Fruit fly (Drosophila melanogaster) whole organism, embryonic: ENCODE measurements around the gene shv.

ENCODE experiments used
- Aef1 ChIP-seq: fragments of 200-800 bp; sonication (Bioruptor generic); IDR thresholded peaks from 3 replicates; pipeline ENCODE4 v1.3.6; 2022; ENCODE audit warnings: missing biosample characterization, missing genetic modification characterization
- Awh ChIP-seq: fragments of 200-800 bp; sonication (Bioruptor generic); IDR thresholded peaks from 2 replicates; pipeline ENCODE4, ENCODE4 v1.3.6; 2022; ENCODE audit warnings: missing biosample characterization, missing genetic modification characterization
- BEAF-32 ChIP-seq: fragments of 200-800 bp; sonication (Bioruptor generic); optimal IDR thresholded peaks from 3 replicates; lab custom pipeline; 2017; ENCODE audit warnings: missing biosample characterization, missing genetic modification characterization, mild to moderate bottlenecking, moderate library complexity, missing genetic modification reagents
- Bgb ChIP-seq: fragments of 200-800 bp; sonication (Bioruptor generic); IDR thresholded peaks from 2 replicates; pipeline ENCODE4 v1.3.6; 2022; ENCODE audit warnings: missing biosample characterization, missing genetic modification characterization; ENCODE audit not compliant: partially characterized antibody
- C15 ChIP-seq: fragments of 200-800 bp; sonication (Bioruptor generic); IDR thresholded peaks from 3 replicates; pipeline ENCODE4 v1.3.6; 2022; ENCODE audit warnings: missing biosample characterization, missing genetic modification characterization
- CG1024 ChIP-seq: fragments of 200-800 bp; sonication (Bioruptor generic); IDR thresholded peaks from 2 replicates; pipeline ENCODE4 v1.3.6; 2022; ENCODE audit warnings: missing biosample characterization, missing genetic modification characterization
- CG11085 ChIP-seq: fragments of 200-800 bp; sonication (Bioruptor generic); IDR thresholded peaks from 2 replicates; pipeline ENCODE4 v1.3.6; 2022; ENCODE audit warnings: missing biosample characterization, missing genetic modification characterization
- CG11093 ChIP-seq: fragments of 200-800 bp; sonication (Bioruptor generic); IDR thresholded peaks from 3 replicates; pipeline ENCODE4 v1.3.6; 2022; ENCODE audit warnings: missing biosample characterization, missing genetic modification characterization
- CG11560 ChIP-seq: fragments of 200-800 bp; sonication (Bioruptor generic); IDR thresholded peaks from 3 replicates; pipeline ENCODE4 v1.3.6; 2022; ENCODE audit warnings: missing biosample characterization, missing genetic modification characterization
- CG12219 ChIP-seq: fragments of 200-800 bp; sonication (Bioruptor generic); optimal IDR thresholded peaks from 3 replicates; lab custom pipeline; 2018; ENCODE audit warnings: missing biosample characterization, mild to moderate bottlenecking, missing genetic modification characterization
- CG15601 ChIP-seq: fragments of 200-800 bp; sonication (Bioruptor generic); optimal IDR thresholded peaks from 3 replicates; lab custom pipeline; 2019; ENCODE audit warnings: missing biosample characterization, mild to moderate bottlenecking, missing genetic modification characterization, moderate library complexity
- CG31388 ChIP-seq: fragments of 200-800 bp; sonication (Bioruptor generic); optimal IDR thresholded peaks from 2 replicates; lab custom pipeline; 2016; ENCODE audit warnings: missing biosample characterization, missing genetic modification characterization
- CG31441 ChIP-seq: fragments of 200-800 bp; sonication (Bioruptor generic); IDR thresholded peaks from 2 replicates; pipeline ENCODE4 v1.3.6; 2022; ENCODE audit warnings: missing biosample characterization, missing genetic modification characterization
- CG3847 ChIP-seq: fragments of 200-800 bp; sonication (Bioruptor generic); IDR thresholded peaks from 2 replicates; pipeline ENCODE4 v1.3.6; 2022; ENCODE audit warnings: missing biosample characterization, missing genetic modification characterization
- CG4282 ChIP-seq: fragments of 200-800 bp; sonication (Bioruptor generic); optimal IDR thresholded peaks from 2 replicates; lab custom pipeline; 2016; ENCODE audit warnings: missing biosample characterization, missing genetic modification characterization
- CG7357 ChIP-seq: fragments of 200-800 bp; sonication (Bioruptor generic); IDR thresholded peaks from 3 replicates; pipeline ENCODE4 v1.3.6; 2022; ENCODE audit warnings: missing biosample characterization, missing genetic modification characterization
- CG8089 ChIP-seq: fragments of 200-800 bp; sonication (Bioruptor generic); optimal IDR thresholded peaks from 3 replicates; lab custom pipeline; 2016; ENCODE audit warnings: missing biosample characterization, missing genetic modification characterization
- CG8388 ChIP-seq: fragments of 200-800 bp; sonication (Bioruptor generic); optimal IDR thresholded peaks from 2 replicates; lab custom pipeline; 2019; ENCODE audit warnings: missing biosample characterization, mild to moderate bottlenecking, missing genetic modification characterization, moderate library complexity
- CG9727 ChIP-seq: fragments of 200-800 bp; sonication (Bioruptor generic); optimal IDR thresholded peaks from 3 replicates; lab custom pipeline; 2017; ENCODE audit warnings: missing biosample characterization, mild to moderate bottlenecking, missing genetic modification characterization
- Camta ChIP-seq: fragments of 200-800 bp; sonication (Bioruptor generic); optimal IDR thresholded peaks from 2 replicates; lab custom pipeline; 2016; ENCODE audit warnings: missing biosample characterization, missing genetic modification characterization
- Dad ChIP-seq: fragments of 200-800 bp; sonication (Bioruptor generic); optimal IDR thresholded peaks from 3 replicates; lab custom pipeline; 2016; ENCODE audit warnings: missing biosample characterization, missing genetic modification characterization
- Dip2 ChIP-seq: fragments of 200-800 bp; sonication (Bioruptor generic); IDR thresholded peaks from 2 replicates; pipeline ENCODE4 v1.3.6; 2022; ENCODE audit warnings: missing biosample characterization, missing genetic modification characterization
- Dref ChIP-seq: fragments of 200-800 bp; sonication (Bioruptor generic); IDR thresholded peaks from 2 replicates; pipeline ENCODE4 v1.3.6; 2022; ENCODE audit warnings: missing biosample characterization, missing genetic modification characterization
- E2f1 ChIP-seq: fragments of 200-800 bp; sonication (Bioruptor generic); IDR thresholded peaks from 2 replicates; pipeline ENCODE4 v1.3.6; 2022; ENCODE audit warnings: missing biosample characterization, missing genetic modification characterization
- HHEX ChIP-seq: fragments of 200-800 bp; sonication (Bioruptor generic); optimal IDR thresholded peaks from 3 replicates; lab custom pipeline; 2017; ENCODE audit warnings: missing biosample characterization, mild to moderate bottlenecking, missing genetic modification characterization, missing genetic modification reagents
- MTF-1 ChIP-seq: fragments of 200-800 bp; sonication (Bioruptor generic); optimal IDR thresholded peaks from 2 replicates; lab custom pipeline; 2018; ENCODE audit warnings: missing biosample characterization, mild to moderate bottlenecking, missing genetic modification characterization, borderline replicate concordance
- Mrtf ChIP-seq: fragments of 200-800 bp; sonication (Bioruptor generic); IDR thresholded peaks from 3 replicates; pipeline ENCODE4 v1.3.6; 2022; ENCODE audit warnings: missing biosample characterization, missing genetic modification characterization
- Ravus ChIP-seq: fragments of 200-800 bp; sonication (Bioruptor generic); IDR thresholded peaks from 2 replicates; pipeline ENCODE4 v1.3.6; 2022; ENCODE audit warnings: missing biosample characterization, missing genetic modification characterization
- YL-1 ChIP-seq: fragments of 200-800 bp; sonication (Bioruptor generic); optimal IDR thresholded peaks from 3 replicates; lab custom pipeline; 2017; ENCODE audit warnings: missing biosample characterization, mild to moderate bottlenecking, missing genetic modification characterization
- az2 ChIP-seq: fragments of 200-800 bp; sonication (Bioruptor generic); optimal IDR thresholded peaks from 3 replicates; lab custom pipeline; 2016; ENCODE audit warnings: missing biosample characterization, missing genetic modification characterization
- bab2 ChIP-seq: fragments of 200-800 bp; sonication (Bioruptor generic); optimal IDR thresholded peaks from 2 replicates; lab custom pipeline; 2016; ENCODE audit warnings: missing biosample characterization, missing genetic modification characterization
- bigmax ChIP-seq: fragments of 200-800 bp; sonication (Bioruptor generic); optimal IDR thresholded peaks from 2 replicates; lab custom pipeline; 2018; ENCODE audit warnings: missing biosample characterization, mild to moderate bottlenecking, missing genetic modification characterization
- cg ChIP-seq: fragments of 200-800 bp; sonication (Bioruptor generic); optimal IDR thresholded peaks from 3 replicates; lab custom pipeline; 2019; ENCODE audit warnings: missing biosample characterization, mild to moderate bottlenecking, missing genetic modification characterization, moderate library complexity
- ci ChIP-seq: fragments of 200-800 bp; sonication (Bioruptor generic); IDR thresholded peaks from 3 replicates; pipeline ENCODE4 v1.3.6; 2022; ENCODE audit warnings: missing biosample characterization, missing genetic modification characterization
- dan ChIP-seq: fragments of 200-800 bp; sonication (Bioruptor generic); IDR thresholded peaks from 2 replicates; pipeline ENCODE4 v1.3.6; 2022; ENCODE audit warnings: missing biosample characterization, missing genetic modification characterization
- en ChIP-seq: fragments of 200-800 bp; sonication (Bioruptor generic); optimal IDR thresholded peaks from 2 replicates; lab custom pipeline; 2016; ENCODE audit warnings: missing biosample characterization, missing genetic modification characterization
- gfzf ChIP-seq: fragments of 200-800 bp; sonication (Bioruptor generic); optimal IDR thresholded peaks from 2 replicates; lab custom pipeline; 2016; ENCODE audit warnings: missing biosample characterization, mild to moderate bottlenecking, missing genetic modification characterization, moderate library complexity
- gsb ChIP-seq: fragments of 200-800 bp; sonication (Bioruptor generic); IDR thresholded peaks from 2 replicates; pipeline ENCODE4 v1.3.6; 2022; ENCODE audit warnings: missing biosample characterization, missing genetic modification characterization
- gt ChIP-seq: fragments of 200-800 bp; sonication (Bioruptor generic); IDR thresholded peaks from 2 replicates; pipeline ENCODE4 v1.3.6; 2022; ENCODE audit warnings: missing biosample characterization, missing genetic modification characterization
- ham ChIP-seq: fragments of 200-800 bp; sonication (Bioruptor generic); IDR thresholded peaks from 2 replicates; pipeline ENCODE4 v1.3.6; 2022; ENCODE audit warnings: missing biosample characterization, missing genetic modification characterization
- insv ChIP-seq, 2 experiments: fragments of 200-800 bp; sonication (Bioruptor generic); optimal IDR thresholded peaks; 3 replicates each; lab custom pipeline; 2016 to 2018; ENCODE audit warnings: missing biosample characterization in 2 of 2, missing genetic modification characterization in 2 of 2
- inv ChIP-seq: fragments of 200-800 bp; sonication (Bioruptor generic); IDR thresholded peaks from 2 replicates; pipeline ENCODE4 v1.3.6; 2022; ENCODE audit warnings: missing biosample characterization, missing genetic modification characterization; ENCODE audit not compliant: partially characterized antibody
- jigr1 ChIP-seq: fragments of 200-800 bp; sonication (Bioruptor generic); IDR thresholded peaks from 3 replicates; pipeline ENCODE4 v1.3.6; 2022; ENCODE audit warnings: missing biosample characterization, missing genetic modification characterization
- oc ChIP-seq: fragments of 200-800 bp; sonication (Bioruptor generic); optimal IDR thresholded peaks from 2 replicates; lab custom pipeline; 2018; ENCODE audit warnings: missing biosample characterization, mild to moderate bottlenecking, missing genetic modification characterization, moderate library complexity
- prd ChIP-seq, 3 experiments: fragments of >200 bp in 2 of 3; fragments of 200-800 bp in 1 of 3; sonication (Bioruptor generic) in 1 of 3; optimal IDR thresholded peaks in 2 of 3; IDR thresholded peaks in 1 of 3; 2 replicates in 2 of 3; 3 replicates in 1 of 3; pipeline versions ENCODE4 v1.3.6 to Lab custom; 2017 to 2022; ENCODE audit warnings: missing biosample characterization in 1 of 3, missing genetic modification characterization in 1 of 3
- sna ChIP-seq: fragments of 200-800 bp; sonication (Bioruptor generic); IDR thresholded peaks from 2 replicates; pipeline ENCODE4 v1.3.6; 2022; ENCODE audit warnings: missing biosample characterization, missing genetic modification characterization; ENCODE audit not compliant: partially characterized antibody
- tna ChIP-seq: fragments of 200-800 bp; sonication (Bioruptor generic); IDR thresholded peaks from 2 replicates; pipeline ENCODE4 v1.3.6; 2022; ENCODE audit warnings: missing biosample characterization, missing genetic modification characterization; ENCODE audit not compliant: partially characterized antibody
- trem ChIP-seq: fragments of 200-800 bp; optimal IDR thresholded peaks from 3 replicates; lab custom pipeline; 2019; ENCODE audit warnings: missing biosample characterization, mild to moderate bottlenecking, missing genetic modification characterization, moderate library complexity
- tx ChIP-seq: fragments of 200-800 bp; sonication (Bioruptor generic); optimal IDR thresholded peaks from 2 replicates; lab custom pipeline; 2016; ENCODE audit warnings: missing biosample characterization, missing genetic modification characterization
- yki ChIP-seq: fragments of >200 bp; optimal IDR thresholded peaks from 3 replicates; lab custom pipeline; 2018

shv gene

dm6 chr2L:419620-420184, 33.2 kb upstream of the shv start, which contains the start of the genes CG13690 and RpLP1 (continued):
- TF ChIP-seq Camta (GFP tag; lab: Kevin White, UChicago) = peak; percentile 68
- no peak for TF ChIP-seq dan (GFP tag; lab: Robert Waterston, UW)
- TF ChIP-seq CG8089 (GFP tag; lab: Kevin White, UChicago) = peak; percentile 72
- TF ChIP-seq Dip2 (GFP tag; lab: Robert Waterston, UW) = no peak
- no peak for TF ChIP-seq tna
- peak; percentile 72 for TF ChIP-seq en (GFP tag; lab: Kevin White, UChicago)
- TF ChIP-seq HHEX (GFP tag; lab: Kevin White, UChicago) = peak; percentile 85
- no peak for TF ChIP-seq CG7357
- TF ChIP-seq CG12219 (GFP tag; lab: Kevin White, UChicago) = peak; percentile 77
- no peak for TF ChIP-seq ham
- peak; percentile 93 for TF ChIP-seq MTF-1
- peak; percentile 85 for TF ChIP-seq CG31441
- TF ChIP-seq cg (GFP tag; lab: Kevin White, UChicago) = no peak
- TF ChIP-seq CG4282 = no peak
- TF ChIP-seq gfzf = peak; percentile 97
- peak; percentile 93 for TF ChIP-seq CG9727 (GFP tag; lab: Kevin White, UChicago)
- peak; percentile 25; the same call in 1 of the 2 replicates for TF ChIP-seq Bgb (GFP tag; lab: Robert Waterston, UW)
- TF ChIP-seq CG11085 = peak; percentile 45; the same call in 1 of the 2 replicates
- no peak for TF ChIP-seq Mrtf
- peak; percentile 54; the same call in 1 of the 3 replicates for TF ChIP-seq C15
- peak; percentile 50 for TF ChIP-seq az2 (GFP tag; lab: Kevin White, UChicago)
- TF ChIP-seq trem (tag; lab: Kevin White, UChicago) = peak; percentile 92
- TF ChIP-seq tx (GFP tag; lab: Kevin White, UChicago) = no peak
- TF ChIP-seq BEAF-32 (GFP tag; lab: Kevin White, UChicago) = peak; percentile 58
- peak; percentile 95 for TF ChIP-seq YL-1 (GFP tag; lab: Kevin White, UChicago)
- TF ChIP-seq bigmax = peak; percentile 53
- TF ChIP-seq Aef1 (GFP tag; lab: Robert Waterston, UW) = peak; percentile 29; the same call in 1 of the 3 replicates
- no peak for TF ChIP-seq CG11093 (GFP tag; lab: Robert Waterston, UW)
- no peak for TF ChIP-seq yki (lab: Kevin White, UChicago)
- no peak for TF ChIP-seq gt (GFP tag; lab: Robert Waterston, UW)
- peak; percentile 50; the same call in 1 of the 2 replicates for TF ChIP-seq Awh
- TF ChIP-seq inv (GFP tag; lab: Robert Waterston, UW) = no peak
- TF ChIP-seq prd (optimal IDR thresholded peaks at IDR 0.05; lab: Kevin White, UChicago) = no peak
- TF ChIP-seq prd (GFP tag; IDR thresholded peaks at IDR 0.05; lab: Robert Waterston, UW) = no peak
- TF ChIP-seq CG8388 (GFP tag; lab: Kevin White, UChicago) = peak; percentile 70
- TF ChIP-seq Ravus (GFP tag; lab: Robert Waterston, UW) = no peak
- TF ChIP-seq CG1024 (GFP tag; lab: Robert Waterston, UW) = peak; percentile 43; the same call in 1 of the 2 replicates
- peak; percentile 58 for TF ChIP-seq gsb
- peak; percentile 86 for TF ChIP-seq CG15601
- TF ChIP-seq oc = peak; percentile 0
- TF ChIP-seq CG3847 = peak; percentile 49
- no peak for TF ChIP-seq jigr1
- no peak for TF ChIP-seq CG11560 (tag; lab: Robert Waterston, UW)
- TF ChIP-seq bab2 = peak; percentile 25
- 0 out of 2 replicates have a peak, but pooled peaks have one; percentile 17 for TF ChIP-seq sna (GFP tag; lab: Robert Waterston, UW)
- TF ChIP-seq Dref (GFP tag; lab: Robert Waterston, UW) = peak; percentile 32; the same call in 1 of the 2 replicates
- TF ChIP-seq insv (GFP tag; optimal IDR thresholded peaks at IDR 0.05; lab: Kevin White, UChicago) = peak in 1 of 2 experiments; percentile 60
- no peak for TF ChIP-seq CG31388 (GFP tag; lab: Kevin White, UChicago)
- 0 out of 2 replicates have a peak, but pooled peaks have one; percentile 16 for TF ChIP-seq E2f1
- TF ChIP-seq ci (GFP tag; lab: Robert Waterston, UW) = peak; percentile 92
- peak; percentile 58 for TF ChIP-seq Dad (GFP tag; lab: Kevin White, UChicago)
